Fruit fly (Drosophila melanogaster) whole organism, prepupa: ENCODE measurements around the gene Ptpmeg.

Source experiments
- Blimp-1 ChIP-seq: fragments of 200-800 bp; sonication (Bioruptor generic); optimal IDR thresholded peaks from 3 replicates; lab custom pipeline; 2017; ENCODE audit warnings: missing biosample characterization, missing genetic modification characterization, mild to moderate bottlenecking, moderate library complexity, missing genetic modification reagents
- CG10669 ChIP-seq: fragments of 200-800 bp; sonication (Bioruptor generic); optimal IDR thresholded peaks from 3 replicates; lab custom pipeline; 2018; ENCODE audit warnings: missing biosample characterization, mild to moderate bottlenecking, missing genetic modification characterization, moderate library complexity
- CG11294 ChIP-seq: fragments of 200-800 bp; sonication (Bioruptor generic); IDR thresholded peaks from 2 replicates; pipeline ENCODE4 v1.3.6; 2022; ENCODE audit warnings: missing biosample characterization, missing genetic modification characterization
- CG11902 ChIP-seq: fragments of 200-800 bp; sonication (Bioruptor generic); optimal IDR thresholded peaks from 3 replicates; lab custom pipeline; 2016; ENCODE audit warnings: missing biosample characterization, missing genetic modification characterization
- CG15336 ChIP-seq: fragments of 200-800 bp; sonication (Bioruptor generic); IDR thresholded peaks from 2 replicates; pipeline ENCODE4 v1.3.6; 2022; ENCODE audit warnings: missing biosample characterization, missing genetic modification characterization
- CG1621 ChIP-seq: fragments of 200-800 bp; sonication (Bioruptor generic); optimal IDR thresholded peaks from 3 replicates; lab custom pipeline; 2018; ENCODE audit warnings: missing biosample characterization, mild to moderate bottlenecking, missing genetic modification characterization
- CG16779 ChIP-seq: fragments of 200-800 bp; sonication (Bioruptor generic); optimal IDR thresholded peaks from 3 replicates; lab custom pipeline; 2017; ENCODE audit warnings: missing biosample characterization, mild to moderate bottlenecking, missing genetic modification characterization
- CG31627 ChIP-seq: fragments of 200-800 bp; sonication (Bioruptor generic); optimal IDR thresholded peaks from 3 replicates; lab custom pipeline; 2016; ENCODE audit warnings: missing biosample characterization, missing genetic modification characterization
- CG32006 ChIP-seq: fragments of 200-800 bp; sonication (Bioruptor generic); optimal IDR thresholded peaks from 3 replicates; lab custom pipeline; 2017; ENCODE audit warnings: missing biosample characterization, mild to moderate bottlenecking, missing genetic modification characterization
- CG34406 ChIP-seq: fragments of 200-800 bp; sonication (Bioruptor generic); optimal IDR thresholded peaks from 3 replicates; lab custom pipeline; 2016; ENCODE audit warnings: missing biosample characterization, missing genetic modification characterization
- CG3919 ChIP-seq: fragments of 200-800 bp; sonication (Bioruptor generic); optimal IDR thresholded peaks from 3 replicates; lab custom pipeline; 2016; ENCODE audit warnings: missing biosample characterization, missing genetic modification characterization
- CG6276 ChIP-seq: fragments of 200-800 bp; sonication (Bioruptor generic); optimal IDR thresholded peaks from 2 replicates; lab custom pipeline; 2017; ENCODE audit warnings: missing biosample characterization, mild to moderate bottlenecking, missing genetic modification characterization
- CG6792 ChIP-seq: fragments of 200-800 bp; sonication (Bioruptor generic); optimal IDR thresholded peaks from 3 replicates; lab custom pipeline; 2016; ENCODE audit warnings: missing biosample characterization, missing genetic modification characterization
- CG6808 ChIP-seq: fragments of 200-800 bp; sonication (Bioruptor generic); optimal IDR thresholded peaks from 3 replicates; lab custom pipeline; 2017; ENCODE audit warnings: missing biosample characterization, missing genetic modification characterization, mild to moderate bottlenecking, moderate library complexity, missing genetic modification reagents
- CG8119 ChIP-seq: fragments of 200-800 bp; sonication (Bioruptor generic); IDR thresholded peaks from 3 replicates; pipeline ENCODE4 v1.3.6; 2022; ENCODE audit warnings: missing biosample characterization, missing genetic modification characterization
- CG8319 ChIP-seq: fragments of 200-800 bp; sonication (Bioruptor generic); optimal IDR thresholded peaks from 3 replicates; lab custom pipeline; 2016; ENCODE audit warnings: missing biosample characterization, missing genetic modification characterization
- CG8632 ChIP-seq: fragments of 200-800 bp; sonication (Bioruptor generic); optimal IDR thresholded peaks from 3 replicates; lab custom pipeline; 2016; ENCODE audit warnings: missing biosample characterization, missing genetic modification characterization
- Eip75B ChIP-seq: fragments of 200-800 bp; sonication (Bioruptor generic); optimal IDR thresholded peaks from 3 replicates; lab custom pipeline; 2016; ENCODE audit warnings: missing biosample characterization, missing genetic modification characterization
- Eip93F ChIP-seq: fragments of 200-800 bp; sonication (Bioruptor generic); optimal IDR thresholded peaks from 2 replicates; lab custom pipeline; 2016; ENCODE audit warnings: missing biosample characterization, mild to moderate bottlenecking, missing genetic modification characterization
- Ets21C ChIP-seq: fragments of 200-800 bp; sonication (Bioruptor generic); optimal IDR thresholded peaks from 3 replicates; lab custom pipeline; 2016; ENCODE audit warnings: missing biosample characterization, missing genetic modification characterization
- Gug ChIP-seq: fragments of 200-800 bp; sonication (Bioruptor generic); IDR thresholded peaks from 2 replicates; pipeline ENCODE4 v1.3.6; 2022; ENCODE audit warnings: missing biosample characterization, missing genetic modification characterization
- Hr39 ChIP-seq: fragments of 200-800 bp; sonication (Bioruptor generic); optimal IDR thresholded peaks from 2 replicates; lab custom pipeline; 2016; ENCODE audit warnings: missing biosample characterization, missing genetic modification characterization
- Hr4 ChIP-seq: fragments of 200-800 bp; sonication (Bioruptor generic); optimal IDR thresholded peaks from 3 replicates; lab custom pipeline; 2016; ENCODE audit warnings: missing biosample characterization, missing genetic modification characterization
- Lpt ChIP-seq: fragments of 200-800 bp; sonication (Bioruptor generic); optimal IDR thresholded peaks from 3 replicates; lab custom pipeline; 2016; ENCODE audit warnings: missing biosample characterization, missing genetic modification characterization
- OdsH ChIP-seq: fragments of 200-800 bp; sonication (Bioruptor generic); optimal IDR thresholded peaks from 3 replicates; lab custom pipeline; 2016; ENCODE audit warnings: missing biosample characterization, missing genetic modification characterization
- Smox ChIP-seq: fragments of 200-800 bp; sonication (Bioruptor generic); optimal IDR thresholded peaks from 3 replicates; lab custom pipeline; 2016; ENCODE audit warnings: missing biosample characterization, missing genetic modification characterization
- Sox102F ChIP-seq: fragments of 200-800 bp; sonication (Bioruptor generic); optimal IDR thresholded peaks from 2 replicates; lab custom pipeline; 2016; ENCODE audit warnings: missing biosample characterization, mild to moderate bottlenecking, missing genetic modification characterization
- Sox14 ChIP-seq: fragments of 200-800 bp; sonication (Bioruptor generic); optimal IDR thresholded peaks from 3 replicates; lab custom pipeline; 2016; ENCODE audit warnings: missing biosample characterization, missing genetic modification characterization
- Sox15 ChIP-seq: fragments of 200-800 bp; sonication (Bioruptor generic); optimal IDR thresholded peaks from 3 replicates; lab custom pipeline; 2016; ENCODE audit warnings: missing biosample characterization, missing genetic modification characterization
- acj6 ChIP-seq: fragments of 200-800 bp; sonication (Bioruptor generic); optimal IDR thresholded peaks from 3 replicates; lab custom pipeline; 2016; ENCODE audit warnings: missing biosample characterization, missing genetic modification characterization
- cyc ChIP-seq: fragments of 200-800 bp; sonication (Bioruptor generic); optimal IDR thresholded peaks from 3 replicates; lab custom pipeline; 2016; ENCODE audit warnings: missing biosample characterization, missing genetic modification characterization
- dac ChIP-seq: fragments of 200-800 bp; sonication (Bioruptor generic); optimal IDR thresholded peaks from 2 replicates; lab custom pipeline; 2017; ENCODE audit warnings: missing biosample characterization, mild to moderate bottlenecking, missing genetic modification characterization
- dsx ChIP-seq: fragments of 200-800 bp; optimal IDR thresholded peaks from 3 replicates; lab custom pipeline; 2019; ENCODE audit warnings: missing biosample characterization, mild to moderate bottlenecking, missing genetic modification characterization, moderate library complexity; ENCODE audit not compliant: poor library complexity, severe bottlenecking
- eg ChIP-seq: fragments of 200-800 bp; sonication (Bioruptor generic); IDR thresholded peaks from 3 replicates; pipeline ENCODE4 v1.3.6; 2022; ENCODE audit warnings: missing biosample characterization, missing genetic modification characterization
- esn ChIP-seq: fragments of 200-800 bp; sonication (Bioruptor generic); optimal IDR thresholded peaks from 2 replicates; lab custom pipeline; 2016; ENCODE audit warnings: missing biosample characterization, mild to moderate bottlenecking, missing genetic modification characterization, moderate library complexity
- fd59A ChIP-seq: fragments of 200-800 bp; sonication (Bioruptor generic); optimal IDR thresholded peaks from 2 replicates; lab custom pipeline; 2017; ENCODE audit warnings: missing biosample characterization, mild to moderate bottlenecking, missing genetic modification characterization, missing genetic modification reagents
- fd85E ChIP-seq: fragments of 200-800 bp; sonication (Bioruptor generic); optimal IDR thresholded peaks from 3 replicates; lab custom pipeline; 2016; ENCODE audit warnings: missing biosample characterization, missing genetic modification characterization
- fkh ChIP-seq: fragments of 200-800 bp; sonication (Bioruptor generic); optimal IDR thresholded peaks from 3 replicates; lab custom pipeline; 2017; ENCODE audit warnings: missing biosample characterization, mild to moderate bottlenecking, missing genetic modification characterization, moderate library complexity
- net ChIP-seq: fragments of 200-800 bp; sonication (Bioruptor generic); optimal IDR thresholded peaks from 3 replicates; lab custom pipeline; 2016; ENCODE audit warnings: missing biosample characterization, missing genetic modification characterization
- pdm3 ChIP-seq: fragments of 200-800 bp; sonication (Bioruptor generic); optimal IDR thresholded peaks from 3 replicates; lab custom pipeline; 2016; ENCODE audit warnings: missing biosample characterization, missing genetic modification characterization
- salr ChIP-seq, 2 experiments: fragments of 200-800 bp; sonication (Bioruptor generic); optimal IDR thresholded peaks; 3 replicates each; lab custom pipeline; 2016 to 2018; ENCODE audit warnings: missing biosample characterization in 2 of 2, missing genetic modification characterization in 2 of 2, mild to moderate bottlenecking in 1 of 2
- spab ChIP-seq: fragments of 200-800 bp; sonication (Bioruptor generic); optimal IDR thresholded peaks from 2 replicates; lab custom pipeline; 2017; ENCODE audit warnings: missing biosample characterization, mild to moderate bottlenecking, missing genetic modification characterization, missing genetic modification reagents
- ss ChIP-seq, 2 experiments: fragments of 200-800 bp; sonication (Bioruptor generic); optimal IDR thresholded peaks; 2 replicates in 1 of 2; 3 replicates in 1 of 2; lab custom pipeline; 2017 to 2018; ENCODE audit warnings: mild to moderate bottlenecking in 2 of 2, missing biosample characterization in 2 of 2, missing genetic modification characterization in 2 of 2, moderate library complexity in 1 of 2
- svp ChIP-seq: fragments of 200-800 bp; sonication (Bioruptor generic); peaks from one replicate; lab custom pipeline; 2016; ENCODE audit warnings: missing biosample characterization, missing genetic modification characterization
- topi ChIP-seq: fragments of 200-800 bp; sonication (Bioruptor generic); optimal IDR thresholded peaks from 3 replicates; lab custom pipeline; 2016; ENCODE audit warnings: missing biosample characterization, missing genetic modification characterization

Gene Ptpmeg

DNA sequence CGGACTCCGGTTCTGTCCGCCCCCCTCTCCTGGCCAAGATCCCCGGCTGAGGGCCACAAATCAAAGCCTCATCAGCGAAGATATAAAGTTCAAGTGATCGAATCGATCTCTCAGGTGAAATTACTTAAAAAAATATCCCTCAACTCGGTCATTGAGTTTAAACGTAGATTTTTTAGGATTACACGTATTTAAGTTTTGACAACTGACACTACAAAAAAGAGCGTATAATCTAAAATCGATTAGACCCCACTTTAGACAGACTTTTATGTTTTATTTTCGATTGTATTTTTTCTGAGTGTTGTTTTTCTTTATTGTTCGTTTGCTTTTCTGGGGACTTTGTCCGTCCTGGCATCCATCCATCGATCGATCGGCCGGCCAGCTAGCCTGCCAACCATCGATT is 57.2 kb downstream of the Ptpmeg start (continued):
- TF ChIP-seq Gug (GFP tag; lab: Robert Waterston, UW): no peak
- TF ChIP-seq CG6276 (GFP tag; lab: Kevin White, UChicago): no peak
- no peak for TF ChIP-seq Lpt (GFP tag; lab: Kevin White, UChicago)
- TF ChIP-seq dac (GFP tag; lab: Kevin White, UChicago): no peak
- no peak for TF ChIP-seq Ets21C (GFP tag; lab: Kevin White, UChicago)
- no peak for TF ChIP-seq salr (GFP tag; optimal IDR thresholded peaks at IDR 0.05; lab: Kevin White, UChicago)
- TF ChIP-seq CG3919: peak; percentile 50
- no peak for TF ChIP-seq fkh (GFP tag; lab: Kevin White, UChicago)
- peak; percentile 22 for TF ChIP-seq Eip75B (GFP tag; lab: Kevin White, UChicago)
- peak; percentile 26 to 52 for TF ChIP-seq ss (GFP tag; optimal IDR thresholded peaks at IDR 0.05; lab: Kevin White, UChicago)
- TF ChIP-seq OdsH (GFP tag; lab: Kevin White, UChicago): peak; percentile 19
- peak; percentile 5 for TF ChIP-seq Smox (GFP tag; lab: Kevin White, UChicago)
- peak; percentile 31 for TF ChIP-seq CG1621 (tag; lab: Kevin White, UChicago)
- peak; percentile 46 for TF ChIP-seq spab (GFP tag; lab: Kevin White, UChicago)
- no peak for TF ChIP-seq CG8119 (GFP tag; lab: Robert Waterston, UW)
- no peak for TF ChIP-seq fd85E
- TF ChIP-seq CG31627 (GFP tag; lab: Kevin White, UChicago): peak; percentile 13
- TF ChIP-seq Sox102F (GFP tag; lab: Kevin White, UChicago): peak; percentile 16
- peak; percentile 48 for TF ChIP-seq CG10669 (GFP tag; lab: Kevin White, UChicago)
- TF ChIP-seq CG11902 (GFP tag; lab: Kevin White, UChicago): no peak
- TF ChIP-seq net (GFP tag; lab: Kevin White, UChicago): no peak
- TF ChIP-seq CG15336 (GFP tag; lab: Robert Waterston, UW): no peak
- TF ChIP-seq Hr39: peak; percentile 7
- peak; percentile 11 for TF ChIP-seq CG34406 (GFP tag; lab: Kevin White, UChicago)
- no peak for TF ChIP-seq CG32006 (GFP tag; lab: Kevin White, UChicago)
- no peak for TF ChIP-seq CG16779 (tag; lab: Kevin White, UChicago)
- TF ChIP-seq dsx (GFP tag; lab: Kevin White, UChicago): peak; percentile 43
- no peak for TF ChIP-seq Blimp-1 (GFP tag; lab: Kevin White, UChicago)

DNA sequence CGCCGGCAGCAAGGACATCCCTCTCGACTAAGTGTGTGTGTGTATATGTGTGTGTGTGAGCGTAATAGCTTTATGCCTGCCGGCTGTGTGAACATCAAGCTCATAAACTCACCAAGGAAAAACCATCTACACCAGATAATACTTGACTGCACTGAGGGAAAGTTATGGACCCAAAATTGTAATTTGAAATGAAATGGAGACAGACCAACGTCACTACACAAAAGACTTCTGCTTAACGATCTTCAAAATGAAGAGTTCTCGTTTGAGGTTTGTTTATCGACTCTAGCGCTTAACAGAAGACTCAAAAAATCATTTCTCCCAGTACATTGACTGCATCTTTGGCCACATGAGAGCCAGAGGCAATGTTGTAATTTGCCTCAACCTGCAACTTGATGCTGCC is 60.2 kb downstream of the Ptpmeg start:
- TF ChIP-seq Sox102F (GFP tag; lab: Kevin White, UChicago) (peak; percentile 55), CG6792 (GFP tag; lab: Kevin White, UChicago) (peak; percentile 50), fd59A (GFP tag; lab: Kevin White, UChicago) (peak; percentile 13), Lpt (GFP tag; lab: Kevin White, UChicago) (no peak), CG31627 (GFP tag; lab: Kevin White, UChicago) (peak; percentile 69), Gug (GFP tag; lab: Robert Waterston, UW) (0 out of 2 replicates have a peak, but pooled peaks have one; percentile 20), esn (GFP tag; lab: Kevin White, UChicago) (peak; percentile 72), CG6808 (GFP tag; lab: Kevin White, UChicago) (peak; percentile 26), ss (GFP tag; optimal IDR thresholded peaks at IDR 0.05; lab: Kevin White, UChicago) (peak in 1 of 2 experiments; percentile 25), Sox14 (GFP tag; lab: Kevin White, UChicago) (peak; percentile 59), CG15336 (GFP tag; lab: Robert Waterston, UW) (peak; percentile 36), CG8119 (GFP tag; lab: Robert Waterston, UW) (no peak), CG6276 (GFP tag; lab: Kevin White, UChicago) (no peak), CG8632 (peak; percentile 4), CG32006 (GFP tag; lab: Kevin White, UChicago) (peak; percentile 28), dac (GFP tag; lab: Kevin White, UChicago) (no peak), Eip75B (GFP tag; lab: Kevin White, UChicago) (peak; percentile 54), topi (GFP tag; lab: Kevin White, UChicago) (peak; percentile 73), acj6 (GFP tag; lab: Kevin White, UChicago) (peak; percentile 61), eg (0 out of 3 replicates have a peak, but pooled peaks have one; percentile 13), fd85E (peak; percentile 1), CG34406 (GFP tag; lab: Kevin White, UChicago) (peak; percentile 35), cyc (GFP tag; lab: Kevin White, UChicago) (peak; percentile 70), CG10669 (GFP tag; lab: Kevin White, UChicago) (peak; percentile 45), Eip93F (GFP tag; lab: Kevin White, UChicago) (peak; percentile 1), pdm3 (GFP tag; lab: Kevin White, UChicago) (peak; percentile 55), OdsH (GFP tag; lab: Kevin White, UChicago) (peak; percentile 51), spab (GFP tag; lab: Kevin White, UChicago) (peak; percentile 51), CG8319 (peak; percentile 10), salr (GFP tag; optimal IDR thresholded peaks at IDR 0.05; lab: Kevin White, UChicago) (peak; percentile 24 to 48), CG11902 (GFP tag; lab: Kevin White, UChicago) (peak; percentile 36), CG1621 (tag; lab: Kevin White, UChicago) (peak; percentile 44), svp (peak; percentile 84), CG11294 (GFP tag; lab: Robert Waterston, UW) (no peak), Hr4 (GFP tag; lab: Kevin White, UChicago) (peak; percentile 3), dsx (GFP tag; lab: Kevin White, UChicago) (peak; percentile 30), Smox (GFP tag; lab: Kevin White, UChicago) (peak; percentile 67), Blimp-1 (GFP tag; lab: Kevin White, UChicago) (no peak), Sox15 (no peak)
